Worm (Caenorhabditis elegans) whole organism, L2 larva: ENCODE data around the gene srbc-19.

ENCODE experiments used
- F13H6.1 ChIP-seq: sonication (generic microtip); optimal IDR thresholded peaks from 2 replicates; lab custom pipeline; 2016; ENCODE audit warnings: missing genetic modification characterization, missing compliant biosample characterization
- R02D3.7 ChIP-seq: fragments of 150-350 bp; optimal IDR thresholded peaks from 2 replicates; lab custom pipeline; 2014; ENCODE audit warnings: missing biosample characterization, missing genetic modification characterization
- Y55F3AM.14 ChIP-seq: fragments of 200-800 bp; sonication (Bioruptor generic); optimal IDR thresholded peaks from 2 replicates; lab custom pipeline; 2018; ENCODE audit warnings: mild to moderate bottlenecking, missing genetic modification characterization, missing compliant biosample characterization
- ZK546.5 ChIP-seq: sonication (generic microtip); optimal IDR thresholded peaks from 2 replicates; lab custom pipeline; 2017; ENCODE audit warnings: missing biosample characterization, missing genetic modification characterization
- alr-1 ChIP-seq: fragments of 150-350 bp; optimal IDR thresholded peaks from 2 replicates; lab custom pipeline; 2014; ENCODE audit warnings: missing biosample characterization, missing genetic modification characterization
- ama-1 ChIP-seq: fragments of 150-350 bp; optimal IDR thresholded peaks from 2 replicates; lab custom pipeline; 2018; ENCODE audit warnings: inconsistent platforms
- blmp-1 ChIP-seq: sonication (generic microtip); optimal IDR thresholded peaks from 2 replicates; lab custom pipeline; 2017; ENCODE audit warnings: missing genetic modification characterization, mild to moderate bottlenecking, missing compliant biosample characterization, antibody characterized with exemption, moderate library complexity; ENCODE audit not compliant: insufficient read depth
- elt-3 ChIP-seq: sonication (generic microtip); optimal IDR thresholded peaks from 2 replicates; lab custom pipeline; 2017; ENCODE audit warnings: missing biosample characterization, missing genetic modification characterization
- lin-11 ChIP-seq: fragments of 150-350 bp; sonication (generic microtip); optimal IDR thresholded peaks from 2 replicates; lab custom pipeline; 2014; ENCODE audit warnings: missing biosample characterization, missing genetic modification characterization, inconsistent platforms, mixed read lengths
- lin-13 ChIP-seq: fragments of 150-350 bp; optimal IDR thresholded peaks from 2 replicates; lab custom pipeline; 2014; ENCODE audit warnings: missing biosample characterization, missing genetic modification reagents, missing genetic modification characterization
- mab-5 ChIP-seq: fragments of 150-350 bp; optimal IDR thresholded peaks from 2 replicates; lab custom pipeline; 2014; ENCODE audit warnings: missing biosample characterization, missing genetic modification characterization
- mbf-1 ChIP-seq: sonication (generic microtip); optimal IDR thresholded peaks from 2 replicates; lab custom pipeline; 2017; ENCODE audit warnings: missing biosample characterization, missing genetic modification characterization
- nhr-10 ChIP-seq: sonication (generic microtip); optimal IDR thresholded peaks from 2 replicates; lab custom pipeline; 2017; ENCODE audit warnings: missing biosample characterization, missing genetic modification characterization
- nhr-12 ChIP-seq: fragments of 150-350 bp; optimal IDR thresholded peaks from 2 replicates; lab custom pipeline; 2014; ENCODE audit warnings: missing biosample characterization, missing genetic modification characterization
- nhr-129 ChIP-seq: fragments of 150-350 bp; optimal IDR thresholded peaks from 2 replicates; lab custom pipeline; 2014; ENCODE audit warnings: missing biosample characterization, missing genetic modification characterization
- nhr-21 ChIP-seq: fragments of 150-350 bp; optimal IDR thresholded peaks from 2 replicates; lab custom pipeline; 2014; ENCODE audit warnings: missing biosample characterization, missing genetic modification characterization
- nhr-23 ChIP-seq: fragments of 150-350 bp; optimal IDR thresholded peaks from 2 replicates; lab custom pipeline; 2014; ENCODE audit warnings: missing biosample characterization, missing genetic modification reagents, missing genetic modification characterization
- nhr-25 ChIP-seq: fragments of 150-350 bp; sonication (generic microtip); optimal IDR thresholded peaks from 3 replicates; lab custom pipeline; 2014; ENCODE audit warnings: missing biosample characterization, missing genetic modification characterization
- peb-1 ChIP-seq: fragments of 150-350 bp; optimal IDR thresholded peaks from 2 replicates; lab custom pipeline; 2014; ENCODE audit warnings: missing biosample characterization, missing genetic modification characterization
- skn-1 ChIP-seq: sonication (generic microtip); optimal IDR thresholded peaks from 2 replicates; lab custom pipeline; 2017; ENCODE audit warnings: missing biosample characterization, missing genetic modification characterization
- sma-3 ChIP-seq: sonication (generic microtip); optimal IDR thresholded peaks from 2 replicates; lab custom pipeline; 2016; ENCODE audit warnings: missing genetic modification reagents, missing genetic modification characterization, missing compliant biosample characterization
- sma-9 ChIP-seq, 2 experiments: fragments of 150-350 bp in 1 of 2; sonication (generic microtip) in 1 of 2; optimal IDR thresholded peaks; 2 replicates each; lab custom pipeline; 2014 to 2016; ENCODE audit warnings: missing genetic modification characterization in 2 of 2, mild to moderate bottlenecking in 1 of 2, missing biosample characterization in 1 of 2, missing compliant biosample characterization in 1 of 2, missing genetic modification reagents in 1 of 2, moderate library complexity in 1 of 2
- snpc-4 ChIP-seq: fragments of 150-350 bp; optimal IDR thresholded peaks from 2 replicates; lab custom pipeline; 2014; ENCODE audit warnings: missing biosample characterization, missing genetic modification characterization
- unc-55 ChIP-seq: fragments of 150-350 bp; sonication (generic microtip); optimal IDR thresholded peaks from 3 replicates; lab custom pipeline; 2014; ENCODE audit warnings: missing biosample characterization, missing genetic modification reagents, missing genetic modification characterization
- unc-62 ChIP-seq: fragments of 150-350 bp; optimal IDR thresholded peaks from 2 replicates; lab custom pipeline; 2014; ENCODE audit warnings: missing biosample characterization, missing genetic modification reagents, missing genetic modification characterization
- zag-1 ChIP-seq: fragments of 150-350 bp; optimal IDR thresholded peaks from 2 replicates; lab custom pipeline; 2014; ENCODE audit warnings: missing biosample characterization, missing genetic modification characterization
- ztf-11 ChIP-seq: sonication (generic microtip); optimal IDR thresholded peaks from 2 replicates; lab custom pipeline; 2017; ENCODE audit warnings: missing biosample characterization, missing genetic modification characterization
- ztf-4 ChIP-seq: fragments of 150-350 bp; optimal IDR thresholded peaks from 2 replicates; lab custom pipeline; 2014; ENCODE audit warnings: missing biosample characterization, missing genetic modification characterization

The srbc-19 gene

ce11 chrV:2119529-2119928 is 47.0 kb downstream of the srbc-19 start, which contains the start of gene F22F7.11:
Gene F22F7.11, plus strand, starts transcription at chrV:2119829.
- TF ChIP-seq ztf-11 (tag; lab: Kevin White, UChicago) (no peak), elt-3 (tag; lab: Kevin White, UChicago) (no peak), Y55F3AM.14 (GFP tag; lab: Kevin White, UChicago) (no peak), ztf-4 (no peak), mbf-1 (tag; lab: Kevin White, UChicago) (no peak), nhr-21 (no peak), ZK546.5 (no peak), zag-1 (tag; lab: Kevin White, UChicago) (no peak), R02D3.7 (tag; lab: Kevin White, UChicago) (no peak), mab-5 (tag; lab: Kevin White, UChicago) (no peak), unc-62 (no peak), nhr-129 (tag; lab: Kevin White, UChicago) (no peak), unc-55 (GFP tag; lab: Kevin White, UChicago) (no peak), sma-9 (GFP tag; optimal IDR thresholded peaks at IDR 0.05; lab: Kevin White, UChicago) (no peak), sma-9 (tag; optimal IDR thresholded peaks at IDR 0.05; lab: Kevin White, UChicago) (no peak), nhr-23 (no peak), peb-1 (no peak), lin-11 (tag; lab: Kevin White, UChicago) (no peak), nhr-12 (tag; lab: Kevin White, UChicago) (no peak), alr-1 (tag; lab: Kevin White, UChicago) (no peak)

ce11 chrV:2118574-2118973 is 48.0 kb downstream of the srbc-19 start, which contains the start of gene bgnt-1.2:
Gene bgnt-1.2, minus strand, starts transcription at chrV:2118674.
- no peak for TF ChIP-seq mab-5 (tag; lab: Kevin White, UChicago)
- TF ChIP-seq mbf-1 (tag; lab: Kevin White, UChicago) = no peak
- TF ChIP-seq snpc-4 (tag; lab: Kevin White, UChicago) = no peak
- TF ChIP-seq nhr-10 = no peak
- no peak for TF ChIP-seq ztf-11 (tag; lab: Kevin White, UChicago)
- no peak for TF ChIP-seq F13H6.1
- TF ChIP-seq sma-3 (GFP tag; lab: Kevin White, UChicago) = no peak
- TF ChIP-seq nhr-129 (tag; lab: Kevin White, UChicago) = no peak
- TF ChIP-seq peb-1 = no peak
- TF ChIP-seq lin-11 (tag; lab: Kevin White, UChicago) = no peak
- no peak for TF ChIP-seq ama-1 (lab: Kevin White, UChicago)
- TF ChIP-seq lin-13 (GFP tag; lab: Kevin White, UChicago) = no peak
- TF ChIP-seq ZK546.5 = no peak
- no peak for TF ChIP-seq R02D3.7 (tag; lab: Kevin White, UChicago)
- no peak for TF ChIP-seq zag-1 (tag; lab: Kevin White, UChicago)
- TF ChIP-seq blmp-1 (tag; lab: Kevin White, UChicago) = no peak
- TF ChIP-seq nhr-25 (tag; lab: Kevin White, UChicago) = no peak
- no peak for TF ChIP-seq skn-1 (tag; lab: Kevin White, UChicago)
- TF ChIP-seq, all 48 proteins: peak for 0
